Worm (Caenorhabditis elegans) whole organism, dauer: ENCODE measurements around the gene dgat-2.

ENCODE experiments used
- unc-62 ChIP-seq: sonication (generic microtip); optimal IDR thresholded peaks from 2 replicates; lab custom pipeline; 2017; ENCODE audit warnings: missing biosample characterization, missing genetic modification reagents, missing genetic modification characterization

dgat-2 gene

DNA sequence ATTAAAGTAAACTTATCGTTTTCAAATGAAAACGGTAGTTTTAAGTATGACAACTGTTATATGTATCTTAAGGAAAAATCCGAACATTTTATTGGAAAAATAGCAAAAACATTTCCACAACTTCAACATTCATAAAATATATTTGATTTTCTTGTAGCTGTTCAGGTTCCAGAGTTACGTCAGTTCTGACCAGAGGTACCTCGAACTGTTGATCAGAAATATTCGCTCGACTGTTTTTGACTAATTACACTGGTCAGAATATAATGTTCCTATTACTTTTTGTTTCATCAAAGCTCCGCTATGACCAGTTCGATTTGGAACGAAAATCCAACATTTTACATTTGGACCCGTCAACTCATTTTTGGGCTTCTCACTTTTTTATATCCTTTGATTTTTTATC lies 46.9 kb downstream of the dgat-2 start, which contains the start of gene srh-31:
Gene srh-31, plus strand, starts transcription at position 301 of the 400 bp plus-strand sequence.
- no peak for TF ChIP-seq unc-62 (GFP tag; lab: Kevin White, UChicago)
